Fruit fly (Drosophila melanogaster) whole organism, embryonic: ENCODE data around the gene Nf-YA.

Source experiments
- Atf3 ChIP-seq: fragments of 200-800 bp; sonication (Bioruptor generic); optimal IDR thresholded peaks from 3 replicates; lab custom pipeline; 2016; ENCODE audit warnings: missing biosample characterization, missing genetic modification characterization
- CG10267 ChIP-seq: fragments of 200-800 bp; sonication (Bioruptor generic); optimal IDR thresholded peaks from 2 replicates; lab custom pipeline; 2018; ENCODE audit warnings: missing biosample characterization, mild to moderate bottlenecking, missing genetic modification characterization, moderate library complexity
- CG11085 ChIP-seq: fragments of 200-800 bp; sonication (Bioruptor generic); IDR thresholded peaks from 2 replicates; pipeline ENCODE4 v1.3.6; 2022; ENCODE audit warnings: missing biosample characterization, missing genetic modification characterization
- CG11247 ChIP-seq: fragments of 200-800 bp; sonication (Bioruptor generic); IDR thresholded peaks from 2 replicates; pipeline ENCODE4 v1.3.6; 2022; ENCODE audit warnings: missing biosample characterization, missing genetic modification characterization
- CG11696 ChIP-seq: fragments of 200-800 bp; sonication (Bioruptor generic); IDR thresholded peaks from 2 replicates; pipeline ENCODE4 v1.3.6; 2022; ENCODE audit warnings: missing biosample characterization, missing genetic modification characterization
- CG12155 ChIP-seq: fragments of 200-800 bp; sonication (Bioruptor generic); optimal IDR thresholded peaks from 3 replicates; lab custom pipeline; 2016; ENCODE audit warnings: missing biosample characterization, missing genetic modification characterization
- CG12744 ChIP-seq: fragments of 200-800 bp; sonication (Bioruptor generic); optimal IDR thresholded peaks from 2 replicates; lab custom pipeline; 2016; ENCODE audit warnings: missing biosample characterization, missing genetic modification characterization
- CG13296 ChIP-seq: fragments of 200-800 bp; sonication (Bioruptor generic); optimal IDR thresholded peaks from 3 replicates; lab custom pipeline; 2018; ENCODE audit warnings: missing biosample characterization, mild to moderate bottlenecking, missing genetic modification characterization
- CG13424 ChIP-seq: fragments of 200-800 bp; sonication (Bioruptor generic); optimal IDR thresholded peaks from 2 replicates; lab custom pipeline; 2019; ENCODE audit warnings: missing biosample characterization, mild to moderate bottlenecking, missing genetic modification characterization, moderate library complexity
- CG14965 ChIP-seq: fragments of 200-800 bp; sonication (Bioruptor generic); optimal IDR thresholded peaks from 2 replicates; lab custom pipeline; 2016; ENCODE audit warnings: missing biosample characterization, missing genetic modification characterization, borderline replicate concordance
- CG1792 ChIP-seq: fragments of 200-800 bp; sonication (Bioruptor generic); optimal IDR thresholded peaks from 2 replicates; lab custom pipeline; 2016; ENCODE audit warnings: missing biosample characterization, missing genetic modification characterization
- CG18011 ChIP-seq: fragments of 200-800 bp; sonication (Bioruptor generic); optimal IDR thresholded peaks from 2 replicates; lab custom pipeline; 2017; ENCODE audit warnings: missing biosample characterization, missing genetic modification characterization, mild to moderate bottlenecking, moderate library complexity, missing genotype
- CG31224 ChIP-seq: fragments of 200-800 bp; sonication (Bioruptor generic); IDR thresholded peaks from 2 replicates; pipeline ENCODE4 v1.3.6; 2022; ENCODE audit warnings: missing biosample characterization, missing genetic modification characterization
- CG4282 ChIP-seq: fragments of 200-800 bp; sonication (Bioruptor generic); optimal IDR thresholded peaks from 2 replicates; lab custom pipeline; 2016; ENCODE audit warnings: missing biosample characterization, missing genetic modification characterization
- CG4617 ChIP-seq: fragments of 200-800 bp; sonication (Bioruptor generic); optimal IDR thresholded peaks from 3 replicates; lab custom pipeline; 2016; ENCODE audit warnings: missing biosample characterization, missing genetic modification characterization, borderline replicate concordance
- CG6272 ChIP-seq: fragments of 200-800 bp; sonication (Bioruptor generic); IDR thresholded peaks from 2 replicates; pipeline ENCODE4 v1.3.6; 2022; ENCODE audit warnings: missing biosample characterization, missing genetic modification characterization
- CG7987 ChIP-seq: fragments of 200-800 bp; sonication (Bioruptor generic); optimal IDR thresholded peaks from 2 replicates; lab custom pipeline; 2018; ENCODE audit warnings: missing biosample characterization, mild to moderate bottlenecking, missing genetic modification characterization, moderate library complexity
- CG8290 ChIP-seq, 3 experiments: fragments of 200-800 bp; sonication (Bioruptor generic); optimal IDR thresholded peaks; 2 replicates each; lab custom pipeline; 2016 to 2019; ENCODE audit warnings: missing biosample characterization in 3 of 3, missing genetic modification characterization in 3 of 3, mild to moderate bottlenecking in 2 of 3, moderate library complexity in 1 of 3
- CG8359 ChIP-seq: fragments of 200-800 bp; sonication (Bioruptor generic); optimal IDR thresholded peaks from 2 replicates; lab custom pipeline; 2017; ENCODE audit warnings: missing biosample characterization, mild to moderate bottlenecking, missing genetic modification characterization, borderline replicate concordance
- CG9609 ChIP-seq: fragments of 200-800 bp; sonication (Bioruptor generic); optimal IDR thresholded peaks from 3 replicates; lab custom pipeline; 2016; ENCODE audit warnings: missing biosample characterization, missing genetic modification characterization
- Chrac-16 ChIP-seq: fragments of 200-800 bp; sonication (Bioruptor generic); optimal IDR thresholded peaks from 3 replicates; lab custom pipeline; 2016; ENCODE audit warnings: missing biosample characterization, missing genetic modification characterization
- Deaf1 ChIP-seq: fragments of 200-800 bp; optimal IDR thresholded peaks from 3 replicates; lab custom pipeline; 2019; ENCODE audit warnings: missing biosample characterization, mild to moderate bottlenecking, missing genetic modification characterization, moderate library complexity
- H2.0 ChIP-seq: fragments of 200-800 bp; sonication (Bioruptor generic); IDR thresholded peaks from 2 replicates; pipeline ENCODE4 v1.3.6; 2022; ENCODE audit warnings: missing biosample characterization, missing genetic modification characterization
- HLH4C ChIP-seq: fragments of 200-800 bp; sonication (Bioruptor generic); IDR thresholded peaks from 3 replicates; pipeline ENCODE4 v1.3.6; 2022; ENCODE audit warnings: missing biosample characterization, missing genetic modification characterization; ENCODE audit not compliant: partially characterized antibody
- Lhr ChIP-seq: fragments of 200-800 bp; sonication (Bioruptor generic); optimal IDR thresholded peaks from 3 replicates; lab custom pipeline; 2017; ENCODE audit warnings: mild to moderate bottlenecking, missing biosample characterization, missing genetic modification reagents, missing genetic modification characterization
- Meics ChIP-seq: fragments of 200-800 bp; sonication (Bioruptor generic); optimal IDR thresholded peaks from 2 replicates; lab custom pipeline; 2017; ENCODE audit warnings: missing biosample characterization, mild to moderate bottlenecking, missing genetic modification characterization
- Optix ChIP-seq: fragments of 200-800 bp; sonication (Bioruptor generic); IDR thresholded peaks from 3 replicates; pipeline ENCODE4 v1.3.6; 2022; ENCODE audit warnings: missing biosample characterization, missing genetic modification characterization
- Side ChIP-seq: fragments of 200-800 bp; sonication (Bioruptor generic); optimal IDR thresholded peaks from 2 replicates; lab custom pipeline; 2016; ENCODE audit warnings: missing biosample characterization, missing genetic modification characterization
- Sox102F ChIP-seq: fragments of 200-800 bp; sonication (Bioruptor generic); optimal IDR thresholded peaks from 2 replicates; lab custom pipeline; 2018; ENCODE audit warnings: missing biosample characterization, mild to moderate bottlenecking, missing genetic modification characterization, moderate library complexity
- Sry-δ ChIP-seq: fragments of 200-800 bp; sonication (Bioruptor generic); optimal IDR thresholded peaks from 2 replicates; lab custom pipeline; 2016; ENCODE audit warnings: missing biosample characterization, missing genetic modification characterization
- TFAM ChIP-seq: fragments of 200-800 bp; sonication (Bioruptor generic); optimal IDR thresholded peaks from 2 replicates; lab custom pipeline; 2017; ENCODE audit warnings: missing biosample characterization, missing genetic modification characterization, inconsistent platforms
- cad ChIP-seq: fragments of >200 bp; optimal IDR thresholded peaks from 2 replicates; lab custom pipeline; 2017; ENCODE audit warnings: missing biosample characterization, missing genetic modification characterization
- cg ChIP-seq: fragments of 200-800 bp; sonication (Bioruptor generic); optimal IDR thresholded peaks from 3 replicates; lab custom pipeline; 2019; ENCODE audit warnings: missing biosample characterization, mild to moderate bottlenecking, missing genetic modification characterization, moderate library complexity
- fd96Cb ChIP-seq: fragments of 200-800 bp; sonication (Bioruptor generic); optimal IDR thresholded peaks from 2 replicates; lab custom pipeline; 2018; ENCODE audit warnings: missing biosample characterization, mild to moderate bottlenecking, missing genetic modification characterization, moderate library complexity
- gce ChIP-seq: fragments of 200-800 bp; sonication (Bioruptor generic); IDR thresholded peaks from 3 replicates; pipeline ENCODE4 v1.3.6; 2022; ENCODE audit warnings: missing biosample characterization, missing genetic modification characterization
- grau ChIP-seq: fragments of 200-800 bp; optimal IDR thresholded peaks from 3 replicates; lab custom pipeline; 2019; ENCODE audit warnings: missing biosample characterization, mild to moderate bottlenecking, missing genetic modification characterization, moderate library complexity
- gsb-n ChIP-seq: fragments of 200-800 bp; sonication (Bioruptor generic); optimal IDR thresholded peaks from 3 replicates; lab custom pipeline; 2018; ENCODE audit warnings: missing biosample characterization, mild to moderate bottlenecking, missing genetic modification characterization
- hb ChIP-seq: fragments of 200-800 bp; sonication (Bioruptor generic); IDR thresholded peaks from 3 replicates; pipeline ENCODE4 v1.3.6; 2022; ENCODE audit warnings: missing biosample characterization, missing genetic modification characterization; ENCODE audit not compliant: partially characterized antibody
- her ChIP-seq: fragments of 200-800 bp; sonication (Bioruptor generic); optimal IDR thresholded peaks from 2 replicates; lab custom pipeline; 2016; ENCODE audit warnings: missing biosample characterization, missing genetic modification characterization
- jing ChIP-seq: fragments of 200-800 bp; sonication (Bioruptor generic); optimal IDR thresholded peaks from 2 replicates; lab custom pipeline; 2018; ENCODE audit warnings: missing biosample characterization, mild to moderate bottlenecking, missing genetic modification characterization
- pzg ChIP-seq: fragments of 200-800 bp; sonication (Bioruptor generic); optimal IDR thresholded peaks from 3 replicates; lab custom pipeline; 2018; ENCODE audit warnings: missing biosample characterization, mild to moderate bottlenecking, missing genetic modification characterization, moderate library complexity
- sna ChIP-seq: fragments of 200-800 bp; sonication (Bioruptor generic); IDR thresholded peaks from 2 replicates; pipeline ENCODE4 v1.3.6; 2022; ENCODE audit warnings: missing biosample characterization, missing genetic modification characterization; ENCODE audit not compliant: partially characterized antibody
- sr ChIP-seq: fragments of 200-800 bp; sonication (Bioruptor generic); IDR thresholded peaks from 3 replicates; pipeline ENCODE4 v1.3.6; 2022; ENCODE audit warnings: missing biosample characterization, missing genetic modification characterization
- ssp ChIP-seq: fragments of 200-800 bp; sonication (Bioruptor generic); IDR thresholded peaks from 2 replicates; pipeline ENCODE4 v1.3.6; 2022; ENCODE audit warnings: missing biosample characterization, missing genetic modification characterization
- tin ChIP-seq: fragments of 200-800 bp; sonication (Bioruptor generic); optimal IDR thresholded peaks from 3 replicates; lab custom pipeline; 2016; ENCODE audit warnings: missing biosample characterization, missing genetic modification characterization
- tna ChIP-seq: fragments of 200-800 bp; sonication (Bioruptor generic); IDR thresholded peaks from 2 replicates; pipeline ENCODE4 v1.3.6; 2022; ENCODE audit warnings: missing biosample characterization, missing genetic modification characterization; ENCODE audit not compliant: partially characterized antibody
- vnd ChIP-seq: fragments of 200-800 bp; sonication (Bioruptor generic); IDR thresholded peaks from 3 replicates; pipeline ENCODE4 v1.3.6; 2022; ENCODE audit warnings: missing biosample characterization, missing genetic modification characterization; ENCODE audit not compliant: partially characterized antibody
- wek ChIP-seq: fragments of 200-800 bp; sonication (Bioruptor generic); optimal IDR thresholded peaks from 3 replicates; lab custom pipeline; 2018; ENCODE audit warnings: missing biosample characterization, mild to moderate bottlenecking, missing genetic modification characterization, moderate library complexity
- zfh2 ChIP-seq: fragments of 200-800 bp; sonication (Bioruptor generic); optimal IDR thresholded peaks from 2 replicates; lab custom pipeline; 2016; ENCODE audit warnings: missing biosample characterization, missing genetic modification characterization

The Nf-YA gene

DNA sequence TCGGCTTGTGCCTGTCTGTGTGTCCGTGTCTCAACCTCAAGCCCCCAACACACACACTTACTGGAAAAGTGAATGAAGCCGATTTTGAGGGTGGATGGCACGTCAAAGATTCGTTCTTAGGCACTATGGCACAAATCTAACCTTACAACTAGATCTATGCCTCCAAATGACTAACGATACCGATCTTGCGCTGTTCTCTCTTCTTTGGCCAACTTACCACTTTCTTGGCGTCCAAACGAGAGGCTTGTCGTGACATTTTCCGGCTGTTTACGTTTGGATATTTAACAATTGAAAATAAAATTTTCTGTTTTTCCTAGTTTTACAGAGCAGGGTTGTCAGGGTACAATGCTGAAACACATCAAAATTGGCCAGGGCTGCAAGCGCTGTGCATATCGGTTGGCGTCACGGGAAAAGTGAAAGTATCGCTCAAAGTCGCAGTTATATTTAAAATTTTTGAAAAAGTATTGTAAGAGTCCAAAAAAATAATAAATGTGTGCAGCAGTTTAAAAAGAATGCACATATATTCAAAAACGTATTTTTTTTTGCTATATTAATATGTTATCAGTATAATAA lies at the start of gene Nf-YA, which contains the start of gene Bet3:
Gene Nf-YA (minus strand): TSS at position 361 of the 573 bp plus-strand sequence.
Gene Bet3 (minus strand): TSS at position 361 of the 573 bp plus-strand sequence.
- TF ChIP-seq Chrac-16 (GFP tag; lab: Kevin White, UChicago) (peak; percentile 32), CG12744 (GFP tag; lab: Kevin White, UChicago) (peak; percentile 21), Deaf1 (tag; lab: Kevin White, UChicago) (no peak), vnd (GFP tag; lab: Robert Waterston, UW) (peak; percentile 76), H2.0 (GFP tag; lab: Robert Waterston, UW) (peak; percentile 31; the same call in 1 of the 2 replicates), Meics (GFP tag; lab: Kevin White, UChicago) (peak; percentile 49), CG8290 (GFP tag; optimal IDR thresholded peaks at IDR 0.05; lab: Kevin White, UChicago) (peak; percentile 80), CG8290 (tag; optimal IDR thresholded peaks at IDR 0.05; lab: Kevin White, UChicago) (peak in 1 of 2 experiments; percentile 73), CG11085 (GFP tag; lab: Robert Waterston, UW) (peak; percentile 57; the same call in 1 of the 2 replicates), CG8359 (GFP tag; lab: Kevin White, UChicago) (no peak), Sox102F (GFP tag; lab: Kevin White, UChicago) (peak; percentile 4), CG11247 (GFP tag; lab: Robert Waterston, UW) (peak; percentile 61), hb (GFP tag; lab: Robert Waterston, UW) (peak; percentile 84), CG31224 (GFP tag; lab: Robert Waterston, UW) (no peak), CG13296 (GFP tag; lab: Kevin White, UChicago) (peak; percentile 0), CG4617 (GFP tag; lab: Kevin White, UChicago) (peak; percentile 90), tin (GFP tag; lab: Kevin White, UChicago) (peak; percentile 72), CG18011 (GFP tag; lab: Kevin White, UChicago) (no peak), TFAM (GFP tag; lab: Kevin White, UChicago) (no peak), CG1792 (GFP tag; lab: Kevin White, UChicago) (peak; percentile 27), zfh2 (GFP tag; lab: Kevin White, UChicago) (peak; percentile 51), her (GFP tag; lab: Kevin White, UChicago) (peak; percentile 36), Sry-δ (GFP tag; lab: Kevin White, UChicago) (peak; percentile 75), CG14965 (GFP tag; lab: Kevin White, UChicago) (no peak), tna (peak; percentile 66), CG9609 (GFP tag; lab: Kevin White, UChicago) (peak; percentile 55), CG7987 (GFP tag; lab: Kevin White, UChicago) (peak; percentile 35), CG12155 (peak; percentile 42), cg (GFP tag; lab: Kevin White, UChicago) (peak; percentile 6), CG10267 (tag; lab: Kevin White, UChicago) (peak; percentile 56), HLH4C (GFP tag; lab: Robert Waterston, UW) (peak; percentile 69), sr (GFP tag; lab: Robert Waterston, UW) (no peak), grau (tag; lab: Kevin White, UChicago) (peak; percentile 34), CG4282 (GFP tag; lab: Kevin White, UChicago) (peak; percentile 30), cad (GFP tag; lab: Kevin White, UChicago) (no peak), ssp (GFP tag; lab: Robert Waterston, UW) (peak; percentile 74), pzg (peak; percentile 79), Lhr (GFP tag; lab: Kevin White, UChicago) (peak; percentile 44), sna (GFP tag; lab: Robert Waterston, UW) (peak; percentile 84), Optix (GFP tag; lab: Robert Waterston, UW) (peak; percentile 11; the same call in 1 of the 3 replicates), Side (GFP tag; lab: Kevin White, UChicago) (peak; percentile 8), gsb-n (tag; lab: Kevin White, UChicago) (peak; percentile 26), CG6272 (GFP tag; lab: Robert Waterston, UW) (peak; percentile 59; the same call in 1 of the 2 replicates), CG11696 (GFP tag; lab: Robert Waterston, UW) (peak; percentile 40; the same call in 1 of the 2 replicates), Atf3 (GFP tag; lab: Kevin White, UChicago) (peak; percentile 24), jing (GFP tag; lab: Kevin White, UChicago) (no peak), wek (GFP tag; lab: Kevin White, UChicago) (no peak), fd96Cb (tag; lab: Kevin White, UChicago) (peak; percentile 29), CG13424 (tag; lab: Kevin White, UChicago) (peak; percentile 55), gce (GFP tag; lab: Robert Waterston, UW) (no peak)
